Fruit fly (Drosophila melanogaster): ENCODE data around the gene spas.

Gene spas

DNA sequence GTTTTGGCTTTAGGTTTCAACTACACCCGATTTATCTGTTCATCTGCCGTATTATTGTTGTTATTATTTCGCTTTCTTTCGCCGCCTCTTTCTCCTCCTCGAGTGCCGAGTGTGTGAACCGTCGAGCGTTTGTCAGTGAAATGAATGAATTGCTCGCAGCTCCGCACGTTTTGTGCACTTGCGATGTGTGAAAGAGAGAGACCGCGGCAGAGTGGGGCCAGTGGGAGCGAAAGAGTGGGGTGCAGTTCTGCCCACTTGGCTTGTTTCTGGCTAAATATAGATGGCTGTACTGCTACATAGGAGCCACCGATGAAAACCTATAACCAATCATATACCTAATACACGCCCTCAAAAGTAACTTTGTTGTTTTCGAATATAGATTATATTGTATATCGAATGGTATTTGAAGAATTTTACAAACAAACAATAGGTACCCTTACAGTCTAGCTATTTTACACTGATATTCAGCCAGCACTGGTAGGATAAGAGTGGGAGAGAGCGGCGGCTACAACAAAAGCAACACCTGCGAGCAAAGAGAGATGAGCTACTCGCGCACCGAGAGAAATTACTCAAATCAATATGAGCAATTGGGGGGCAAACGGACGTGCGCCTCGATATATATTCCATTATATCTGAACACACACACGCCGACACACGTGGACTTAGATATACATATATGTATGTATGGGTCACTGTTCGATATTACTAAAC lies 31.4 kb upstream of the spas start (continued):
- peak; percentile 54 for TF ChIP-seq Sox14 (GFP tag; optimal IDR thresholded peaks at IDR 0.05)
- peak; percentile 46 for TF ChIP-seq Gug (GFP tag; IDR thresholded peaks at IDR 0.05)
- TF ChIP-seq CG15336 (GFP tag; IDR thresholded peaks at IDR 0.05), result no peak
- peak; percentile 84 for TF ChIP-seq Eip78C (GFP tag)
- TF ChIP-seq CG8632 (GFP tag; optimal IDR thresholded peaks at IDR 0.05), result no peak
- no peak for TF ChIP-seq Hr38 (GFP tag; optimal IDR thresholded peaks at IDR 0.05)
- TF ChIP-seq CG4318 (GFP tag; optimal IDR thresholded peaks at IDR 0.05), result no peak
- no peak for TF ChIP-seq fd59A (GFP tag; optimal IDR thresholded peaks at IDR 0.05)
- TF ChIP-seq CG16779 (tag; optimal IDR thresholded peaks at IDR 0.05), result peak; percentile 22
- TF ChIP-seq Eip93F (GFP tag; optimal IDR thresholded peaks at IDR 0.05), result no peak
- TF ChIP-seq CG11294 (GFP tag; IDR thresholded peaks at IDR 0.05), result no peak
- peak; percentile 25 for TF ChIP-seq Hr4 (GFP tag; optimal IDR thresholded peaks at IDR 0.05)
- peak; percentile 17 for TF ChIP-seq CG6854 (GFP tag; optimal IDR thresholded peaks at IDR 0.05)
- TF ChIP-seq dsx (GFP tag; optimal IDR thresholded peaks at IDR 0.05; ENCODE audit: poor library complexity, severe bottlenecking), result no peak
- TF ChIP-seq Hr39 (GFP tag; optimal IDR thresholded peaks at IDR 0.05), result no peak
- no peak for TF ChIP-seq topi (GFP tag; optimal IDR thresholded peaks at IDR 0.05)
- TF ChIP-seq CG9139 (GFP tag; optimal IDR thresholded peaks at IDR 0.05), result no peak
- TF ChIP-seq Ets96B (tag; optimal IDR thresholded peaks at IDR 0.05), result no peak
- no peak for TF ChIP-seq fkh (GFP tag; optimal IDR thresholded peaks at IDR 0.05)

DNA sequence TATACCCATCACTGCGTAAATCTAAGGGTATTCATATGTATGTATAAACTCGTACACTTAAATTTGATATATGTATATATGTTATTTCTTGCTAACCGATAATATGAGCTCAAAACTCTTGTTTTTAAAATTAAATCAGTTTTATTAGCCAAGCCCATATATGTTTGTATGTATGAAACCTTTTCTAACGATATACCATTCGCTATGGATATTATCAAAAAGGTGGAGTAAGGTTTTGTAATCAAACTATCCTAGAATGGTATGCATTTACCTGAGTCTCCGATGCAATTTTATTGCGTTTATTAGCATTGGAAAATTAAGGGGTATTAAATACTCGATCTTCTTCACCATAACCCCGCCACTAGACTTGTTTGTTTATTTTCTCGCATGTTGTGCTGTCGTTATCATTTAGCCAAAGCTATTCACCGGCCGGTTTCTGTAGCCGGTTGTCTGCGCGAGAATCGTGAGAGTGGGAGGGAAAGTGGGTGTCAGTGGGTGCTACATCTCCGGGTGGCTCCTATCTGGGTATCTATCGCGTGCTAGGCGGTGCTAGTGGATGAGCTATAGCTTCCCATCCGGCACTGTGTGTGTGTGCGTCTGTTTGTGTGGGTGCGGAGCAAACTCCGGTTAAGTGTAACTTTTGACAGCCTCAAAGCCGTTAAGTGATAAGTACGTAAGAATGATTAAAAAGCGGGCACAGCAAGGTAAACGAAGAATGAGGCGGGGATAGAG lies 30.1 kb upstream of the spas start:
- TF ChIP-seq CG6792 (GFP tag; optimal IDR thresholded peaks at IDR 0.05) (no peak), Smox (GFP tag; optimal IDR thresholded peaks at IDR 0.05) (no peak), CG31627 (GFP tag; optimal IDR thresholded peaks at IDR 0.05) (no peak), Hr4 (GFP tag; optimal IDR thresholded peaks at IDR 0.05) (peak; percentile 32), Ets21C (GFP tag; optimal IDR thresholded peaks at IDR 0.05) (no peak), CG8119 (GFP tag; IDR thresholded peaks at IDR 0.05) (no peak), Eip93F (GFP tag; optimal IDR thresholded peaks at IDR 0.05) (no peak), topi (GFP tag; optimal IDR thresholded peaks at IDR 0.05) (no peak), fd59A (GFP tag; optimal IDR thresholded peaks at IDR 0.05) (no peak), CG10631 (GFP tag; optimal IDR thresholded peaks at IDR 0.05) (no peak), CG6854 (GFP tag; optimal IDR thresholded peaks at IDR 0.05) (no peak), Blimp-1 (GFP tag; optimal IDR thresholded peaks at IDR 0.05) (no peak), CG7368 (GFP tag; optimal IDR thresholded peaks at IDR 0.05) (no peak), dsx (GFP tag; optimal IDR thresholded peaks at IDR 0.05; ENCODE audit: poor library complexity, severe bottlenecking) (no peak), CG11294 (GFP tag; IDR thresholded peaks at IDR 0.05) (no peak), Sox14 (GFP tag; optimal IDR thresholded peaks at IDR 0.05) (peak; percentile 1), CG11762 (GFP tag; optimal IDR thresholded peaks at IDR 0.05; ENCODE audit: insufficient read depth) (no peak), net (GFP tag; optimal IDR thresholded peaks at IDR 0.05) (no peak), Lpt (GFP tag; optimal IDR thresholded peaks at IDR 0.05) (no peak), spab (GFP tag; optimal IDR thresholded peaks at IDR 0.05) (no peak), CG6163 (GFP tag; IDR thresholded peaks at IDR 0.05) (no peak; the same call in 2 of the 3 replicates), cyc (GFP tag; optimal IDR thresholded peaks at IDR 0.05) (no peak), pdm3 (GFP tag; optimal IDR thresholded peaks at IDR 0.05) (peak; percentile 19), CG6808 (GFP tag; optimal IDR thresholded peaks at IDR 0.05) (no peak), dac (GFP tag; optimal IDR thresholded peaks at IDR 0.05) (no peak), Met (GFP tag; optimal IDR thresholded peaks at IDR 0.05) (no peak), CG1621 (tag; optimal IDR thresholded peaks at IDR 0.05) (no peak), Sox102F (GFP tag; optimal IDR thresholded peaks at IDR 0.05) (no peak), CG8319 (GFP tag; optimal IDR thresholded peaks at IDR 0.05) (no peak), CG11902 (GFP tag; optimal IDR thresholded peaks at IDR 0.05) (no peak), Hr38 (GFP tag; optimal IDR thresholded peaks at IDR 0.05) (no peak), ss (GFP tag; optimal IDR thresholded peaks at IDR 0.05) (no peak), salr (GFP tag; optimal IDR thresholded peaks at IDR 0.05) (peak in 1 of 2 experiments; percentile 55), CG9139 (GFP tag; optimal IDR thresholded peaks at IDR 0.05) (no peak), Hr39 (GFP tag; optimal IDR thresholded peaks at IDR 0.05) (no peak), CG10669 (GFP tag; optimal IDR thresholded peaks at IDR 0.05) (no peak), acj6 (GFP tag; optimal IDR thresholded peaks at IDR 0.05) (no peak), CG3032 (tag; optimal IDR thresholded peaks at IDR 0.05) (no peak), CG4318 (GFP tag; optimal IDR thresholded peaks at IDR 0.05) (no peak), CG16779 (tag; optimal IDR thresholded peaks at IDR 0.05) (no peak)
